Worm (Caenorhabditis elegans): ENCODE data around the gene Y73C8C.12.

ce11 chrV:3159252-3159651, 34.2 kb downstream of the Y73C8C.12 start, which contains the start of gene C36C5.12:
- TF ChIP-seq klf-2 (GFP tag; conservative IDR thresholded peaks at IDR 0.05) (no peak), flt-1 (GFP tag; IDR thresholded peaks at IDR 0.05) (no peak), tab-1 (GFP tag; IDR thresholded peaks at IDR 0.05) (no peak), ztf-23 (GFP tag; IDR thresholded peaks at IDR 0.05) (no peak)

Data from whole organism, midembryonic.